Fruit fly (Drosophila melanogaster) whole organism, embryonic: ENCODE results near the gene Dhc36C.

Experiments used
- Adf1 ChIP-seq: fragments of 200-800 bp; sonication (Bioruptor generic); IDR thresholded peaks from 2 replicates; pipeline ENCODE4 v1.3.6; 2022; ENCODE audit warnings: missing biosample characterization, missing genetic modification characterization
- CG1024 ChIP-seq: fragments of 200-800 bp; sonication (Bioruptor generic); IDR thresholded peaks from 2 replicates; pipeline ENCODE4 v1.3.6; 2022; ENCODE audit warnings: missing biosample characterization, missing genetic modification characterization
- CG10321 ChIP-seq: fragments of 200-800 bp; sonication (Bioruptor generic); IDR thresholded peaks from 2 replicates; pipeline ENCODE4 v1.3.6; 2022; ENCODE audit warnings: missing biosample characterization, missing genetic modification characterization
- CG10366 ChIP-seq: fragments of 200-800 bp; sonication (Bioruptor generic); IDR thresholded peaks from 2 replicates; pipeline ENCODE4 v1.3.6; 2022; ENCODE audit warnings: missing biosample characterization, missing genetic modification characterization
- CG10959 ChIP-seq: fragments of 200-800 bp; sonication (Bioruptor generic); IDR thresholded peaks from 2 replicates; pipeline ENCODE4 v1.3.6; 2022; ENCODE audit warnings: missing biosample characterization, missing genetic modification characterization
- CG11247 ChIP-seq: fragments of 200-800 bp; sonication (Bioruptor generic); IDR thresholded peaks from 2 replicates; pipeline ENCODE4 v1.3.6; 2022; ENCODE audit warnings: missing biosample characterization, missing genetic modification characterization
- CG11723 ChIP-seq: fragments of 200-800 bp; sonication (Bioruptor generic); optimal IDR thresholded peaks from 2 replicates; lab custom pipeline; 2017; ENCODE audit warnings: missing biosample characterization, mild to moderate bottlenecking, missing genetic modification characterization
- CG13424 ChIP-seq: fragments of 200-800 bp; sonication (Bioruptor generic); optimal IDR thresholded peaks from 2 replicates; lab custom pipeline; 2019; ENCODE audit warnings: missing biosample characterization, mild to moderate bottlenecking, missing genetic modification characterization, moderate library complexity
- CG2120 ChIP-seq: fragments of 200-800 bp; sonication (Bioruptor generic); optimal IDR thresholded peaks from 3 replicates; lab custom pipeline; 2016; ENCODE audit warnings: missing biosample characterization, missing genetic modification characterization
- CG2889 ChIP-seq: fragments of 200-800 bp; sonication (Bioruptor generic); IDR thresholded peaks from 3 replicates; pipeline ENCODE4 v1.3.6; 2022; ENCODE audit warnings: missing biosample characterization, missing genetic modification characterization
- CG30020 ChIP-seq: fragments of 200-800 bp; optimal IDR thresholded peaks from 2 replicates; lab custom pipeline; 2019; ENCODE audit warnings: missing biosample characterization, mild to moderate bottlenecking, missing genetic modification characterization, moderate library complexity
- CG32532 ChIP-seq: fragments of 200-800 bp; sonication (Bioruptor generic); IDR thresholded peaks from 2 replicates; pipeline ENCODE4 v1.3.6; 2022; ENCODE audit warnings: missing biosample characterization, missing genetic modification characterization
- CG4424 ChIP-seq: fragments of 200-800 bp; sonication (Bioruptor generic); optimal IDR thresholded peaks from 3 replicates; lab custom pipeline; 2016; ENCODE audit warnings: missing biosample characterization, missing genetic modification characterization
- CG6654 ChIP-seq: fragments of 200-800 bp; sonication (Bioruptor generic); optimal IDR thresholded peaks from 2 replicates; lab custom pipeline; 2017; ENCODE audit warnings: missing biosample characterization, mild to moderate bottlenecking, missing genetic modification characterization
- CG8765 ChIP-seq: fragments of 200-800 bp; sonication (Bioruptor generic); IDR thresholded peaks from 2 replicates; pipeline ENCODE4 v1.3.6; 2022; ENCODE audit warnings: missing biosample characterization, missing genetic modification characterization
- CG9727 ChIP-seq: fragments of 200-800 bp; sonication (Bioruptor generic); optimal IDR thresholded peaks from 3 replicates; lab custom pipeline; 2017; ENCODE audit warnings: missing biosample characterization, mild to moderate bottlenecking, missing genetic modification characterization
- CG9876 ChIP-seq: fragments of 200-800 bp; sonication (Bioruptor generic); optimal IDR thresholded peaks from 2 replicates; lab custom pipeline; 2016; ENCODE audit warnings: missing biosample characterization, missing genetic modification characterization
- Chrac-16 ChIP-seq: fragments of 200-800 bp; sonication (Bioruptor generic); optimal IDR thresholded peaks from 3 replicates; lab custom pipeline; 2016; ENCODE audit warnings: missing biosample characterization, missing genetic modification characterization
- D19B ChIP-seq: fragments of 200-800 bp; sonication (Bioruptor generic); optimal IDR thresholded peaks from 2 replicates; lab custom pipeline; 2017; ENCODE audit warnings: missing biosample characterization, mild to moderate bottlenecking, missing genetic modification characterization
- HLH54F ChIP-seq: fragments of 200-800 bp; sonication (Bioruptor generic); optimal IDR thresholded peaks from 3 replicates; lab custom pipeline; 2016; ENCODE audit warnings: missing biosample characterization, missing genetic modification characterization
- Hand ChIP-seq: fragments of 200-800 bp; sonication (Bioruptor generic); optimal IDR thresholded peaks from 2 replicates; lab custom pipeline; 2017; ENCODE audit warnings: mild to moderate bottlenecking, missing biosample characterization, missing genetic modification reagents, missing genetic modification characterization
- HmgD ChIP-seq: fragments of 200-800 bp; sonication (Bioruptor generic); optimal IDR thresholded peaks from 3 replicates; lab custom pipeline; 2016; ENCODE audit warnings: missing biosample characterization, missing genetic modification characterization
- Hr39 ChIP-seq: fragments of >200 bp; optimal IDR thresholded peaks from 2 replicates; lab custom pipeline; 2017
- Jarid2 ChIP-seq: fragments of 200-800 bp; sonication (Bioruptor generic); optimal IDR thresholded peaks from 3 replicates; lab custom pipeline; 2017; ENCODE audit warnings: mild to moderate bottlenecking, missing biosample characterization, missing genetic modification reagents, missing genetic modification characterization
- Lim3 ChIP-seq: fragments of 200-800 bp; sonication (Bioruptor generic); IDR thresholded peaks from 2 replicates; pipeline ENCODE4 v1.3.6; 2022; ENCODE audit warnings: missing biosample characterization, missing genetic modification characterization
- MBD-R2 ChIP-seq: fragments of 200-800 bp; sonication (Bioruptor generic); IDR thresholded peaks from 2 replicates; pipeline ENCODE4 v1.3.6; 2022; ENCODE audit warnings: missing biosample characterization, missing genetic modification characterization
- NK7.1 ChIP-seq: fragments of 200-800 bp; sonication (Bioruptor generic); optimal IDR thresholded peaks from 3 replicates; lab custom pipeline; 2016; ENCODE audit warnings: missing biosample characterization, missing genetic modification characterization
- Nf-YA ChIP-seq: fragments of 200-800 bp; sonication (Bioruptor generic); IDR thresholded peaks from 2 replicates; pipeline ENCODE4 v1.3.6; 2022; ENCODE audit warnings: missing biosample characterization, missing genetic modification characterization
- Nf-YB ChIP-seq: fragments of 200-800 bp; sonication (Bioruptor generic); optimal IDR thresholded peaks from 3 replicates; lab custom pipeline; 2019; ENCODE audit warnings: missing biosample characterization, mild to moderate bottlenecking, missing genetic modification characterization, moderate library complexity
- Nf-YC ChIP-seq: fragments of 200-800 bp; optimal IDR thresholded peaks from 3 replicates; lab custom pipeline; 2019; ENCODE audit warnings: missing biosample characterization, mild to moderate bottlenecking, missing genetic modification characterization, moderate library complexity
- Sox102F ChIP-seq: fragments of 200-800 bp; sonication (Bioruptor generic); optimal IDR thresholded peaks from 2 replicates; lab custom pipeline; 2018; ENCODE audit warnings: missing biosample characterization, mild to moderate bottlenecking, missing genetic modification characterization, moderate library complexity
- TFAM ChIP-seq: fragments of 200-800 bp; sonication (Bioruptor generic); optimal IDR thresholded peaks from 2 replicates; lab custom pipeline; 2017; ENCODE audit warnings: missing biosample characterization, missing genetic modification characterization, inconsistent platforms
- Taf1 ChIP-seq: fragments of 200-800 bp; sonication (Bioruptor generic); IDR thresholded peaks from 2 replicates; pipeline ENCODE4 v1.3.6; 2022; ENCODE audit warnings: missing biosample characterization, missing genetic modification characterization
- Xbp1 ChIP-seq: fragments of 200-800 bp; sonication (Bioruptor generic); optimal IDR thresholded peaks from 3 replicates; lab custom pipeline; 2016; ENCODE audit warnings: missing biosample characterization, mild to moderate bottlenecking, missing genetic modification characterization
- ab ChIP-seq: fragments of 200-800 bp; sonication (Bioruptor generic); optimal IDR thresholded peaks from 2 replicates; lab custom pipeline; 2016; ENCODE audit warnings: missing biosample characterization, missing genetic modification characterization
- ara ChIP-seq: fragments of 200-800 bp; sonication (Bioruptor generic); IDR thresholded peaks from 2 replicates; pipeline ENCODE4 v1.3.6; 2022; ENCODE audit warnings: missing biosample characterization, missing genetic modification characterization
- ase ChIP-seq: fragments of 200-800 bp; sonication (Bioruptor generic); IDR thresholded peaks from 3 replicates; pipeline ENCODE4 v1.3.6; 2022; ENCODE audit warnings: missing biosample characterization, missing genetic modification characterization
- bab2 ChIP-seq: fragments of 200-800 bp; sonication (Bioruptor generic); optimal IDR thresholded peaks from 2 replicates; lab custom pipeline; 2016; ENCODE audit warnings: missing biosample characterization, missing genetic modification characterization
- cas ChIP-seq: fragments of 200-800 bp; sonication (Bioruptor generic); IDR thresholded peaks from 2 replicates; pipeline ENCODE4 v1.3.6; 2022; ENCODE audit warnings: missing biosample characterization, missing genetic modification characterization
- chm ChIP-seq: fragments of 200-800 bp; sonication (Bioruptor generic); IDR thresholded peaks from 2 replicates; pipeline ENCODE4 v1.3.6; 2022; ENCODE audit warnings: missing biosample characterization, missing genetic modification characterization
- crol ChIP-seq: fragments of 200-800 bp; sonication (Bioruptor generic); IDR thresholded peaks from 2 replicates; pipeline ENCODE4 v1.3.6; 2022; ENCODE audit warnings: missing biosample characterization, missing genetic modification characterization
- dm ChIP-seq: fragments of 200-800 bp; sonication (Bioruptor generic); optimal IDR thresholded peaks from 3 replicates; lab custom pipeline; 2016; ENCODE audit warnings: missing biosample characterization, missing genetic modification characterization
- dmrt99B ChIP-seq: fragments of 200-800 bp; sonication (Bioruptor generic); optimal IDR thresholded peaks from 2 replicates; lab custom pipeline; 2018; ENCODE audit warnings: missing biosample characterization, mild to moderate bottlenecking, missing genetic modification characterization, moderate library complexity
- ems ChIP-seq: fragments of 200-800 bp; sonication (Bioruptor generic); optimal IDR thresholded peaks from 3 replicates; lab custom pipeline; 2016; ENCODE audit warnings: missing biosample characterization, missing genetic modification characterization
- fd96Cb ChIP-seq: fragments of 200-800 bp; sonication (Bioruptor generic); optimal IDR thresholded peaks from 2 replicates; lab custom pipeline; 2018; ENCODE audit warnings: missing biosample characterization, mild to moderate bottlenecking, missing genetic modification characterization, moderate library complexity
- hkb ChIP-seq, 2 experiments: fragments of 200-800 bp in 1 of 2; fragments of >200 bp in 1 of 2; sonication (Bioruptor generic) in 1 of 2; IDR thresholded peaks in 1 of 2; optimal IDR thresholded peaks in 1 of 2; 2 replicates each; pipeline versions ENCODE4 v1.3.6 to Lab custom; 2017 to 2022; ENCODE audit warnings: missing biosample characterization in 1 of 2, missing genetic modification characterization in 1 of 2
- nau ChIP-seq: fragments of 200-800 bp; sonication (Bioruptor generic); optimal IDR thresholded peaks from 3 replicates; lab custom pipeline; 2017; ENCODE audit warnings: missing biosample characterization, mild to moderate bottlenecking, missing genetic modification characterization, missing genetic modification reagents
- peb ChIP-seq: fragments of 200-800 bp; sonication (Bioruptor generic); IDR thresholded peaks from 2 replicates; pipeline ENCODE4 v1.3.6; 2022; ENCODE audit warnings: missing biosample characterization, missing genetic modification characterization
- psq ChIP-seq: fragments of 200-800 bp; sonication (Bioruptor generic); optimal IDR thresholded peaks from 2 replicates; lab custom pipeline; 2017; ENCODE audit warnings: missing biosample characterization, missing genetic modification characterization
- yki ChIP-seq: fragments of >200 bp; optimal IDR thresholded peaks from 3 replicates; lab custom pipeline; 2018
- zfh1 ChIP-seq: fragments of 200-800 bp; sonication (Bioruptor generic); IDR thresholded peaks from 3 replicates; pipeline ENCODE4 v1.3.6; 2022; ENCODE audit warnings: missing biosample characterization, missing genetic modification characterization

The Dhc36C gene

DNA sequence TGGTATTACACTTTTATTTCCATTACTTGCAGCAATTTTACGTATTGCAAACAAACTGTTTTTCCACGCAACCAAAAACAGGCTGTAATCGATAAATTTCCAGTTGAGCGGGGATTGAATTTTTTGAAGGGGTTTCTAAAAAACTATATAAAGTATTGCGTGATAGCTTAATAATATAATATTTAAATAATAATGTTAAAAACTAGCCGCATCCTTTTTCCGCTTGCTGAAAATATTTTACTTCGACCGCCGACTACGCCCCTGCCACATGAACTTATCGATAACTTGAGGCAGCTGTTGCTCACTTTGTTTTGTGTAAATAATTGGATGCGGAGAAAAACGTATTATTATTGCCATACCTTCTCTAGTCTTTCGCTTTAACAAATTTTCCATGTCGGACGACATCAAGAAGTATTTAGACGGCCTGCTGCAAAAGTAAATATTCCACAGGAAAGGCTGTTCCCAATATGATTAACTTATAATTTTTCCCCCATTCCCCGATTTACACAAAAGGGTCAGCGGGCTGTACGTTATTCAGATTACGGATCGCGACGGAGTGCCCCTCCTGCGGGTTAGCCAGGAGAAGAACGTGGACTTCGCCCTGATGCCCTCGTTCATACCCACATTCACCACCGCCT is 20.1 kb upstream of the Dhc36C start, which contains the start of the genes fws and Lamtor3 (continued):
- TF ChIP-seq ara (GFP tag; lab: Robert Waterston, UW) (peak; percentile 99), nau (GFP tag; lab: Kevin White, UChicago) (peak; percentile 96), Xbp1 (GFP tag; lab: Kevin White, UChicago) (peak; percentile 98), peb (GFP tag; lab: Robert Waterston, UW) (peak; percentile 98), CG4424 (GFP tag; lab: Kevin White, UChicago) (peak; percentile 96), TFAM (peak; percentile 70), CG11247 (GFP tag; lab: Robert Waterston, UW) (peak; percentile 99), Lim3 (GFP tag; lab: Robert Waterston, UW) (peak; percentile 97), ase (GFP tag; lab: Robert Waterston, UW) (peak; percentile 100), MBD-R2 (GFP tag; lab: Robert Waterston, UW) (peak; percentile 100), CG13424 (tag; lab: Kevin White, UChicago) (peak; percentile 97), CG10959 (GFP tag; lab: Robert Waterston, UW) (peak; percentile 96), yki (lab: Kevin White, UChicago) (no peak), bab2 (GFP tag; lab: Kevin White, UChicago) (peak; percentile 95), ems (GFP tag; lab: Kevin White, UChicago) (peak; percentile 90), CG10321 (GFP tag; lab: Robert Waterston, UW) (peak; percentile 87), D19B (GFP tag; lab: Kevin White, UChicago) (peak; percentile 96), Nf-YC (tag; lab: Kevin White, UChicago) (peak; percentile 68), CG1024 (peak; percentile 95), Nf-YB (GFP tag; lab: Kevin White, UChicago) (peak; percentile 86), dm (GFP tag; lab: Kevin White, UChicago) (peak; percentile 65), NK7.1 (GFP tag; lab: Kevin White, UChicago) (peak; percentile 62), zfh1 (GFP tag; lab: Robert Waterston, UW) (peak; percentile 99), psq (peak; percentile 95), CG9727 (GFP tag; lab: Kevin White, UChicago) (peak; percentile 97), Sox102F (GFP tag; lab: Kevin White, UChicago) (peak; percentile 99), Hand (GFP tag; lab: Kevin White, UChicago) (peak; percentile 92), dmrt99B (tag; lab: Kevin White, UChicago) (peak; percentile 98), CG8765 (peak; percentile 99), CG9876 (GFP tag; lab: Kevin White, UChicago) (peak; percentile 60), Adf1 (GFP tag; lab: Robert Waterston, UW) (peak; percentile 89), CG2120 (GFP tag; lab: Kevin White, UChicago) (peak; percentile 98), chm (GFP tag; lab: Robert Waterston, UW) (peak; percentile 99), hkb (optimal IDR thresholded peaks at IDR 0.05; lab: Kevin White, UChicago) (no peak), hkb (GFP tag; IDR thresholded peaks at IDR 0.05; lab: Robert Waterston, UW) (peak; percentile 99), fd96Cb (tag; lab: Kevin White, UChicago) (peak; percentile 98), Chrac-16 (GFP tag; lab: Kevin White, UChicago) (peak; percentile 97), CG2889 (GFP tag; lab: Robert Waterston, UW) (peak; percentile 99), Hr39 (no peak), CG32532 (GFP tag; lab: Robert Waterston, UW) (peak; percentile 99), CG11723 (GFP tag; lab: Kevin White, UChicago) (peak; percentile 94), CG10366 (GFP tag; lab: Robert Waterston, UW) (peak; percentile 99), crol (GFP tag; lab: Robert Waterston, UW) (peak; percentile 75), HLH54F (peak; percentile 92), Jarid2 (GFP tag; lab: Kevin White, UChicago) (peak; percentile 88), CG30020 (tag; lab: Kevin White, UChicago) (peak; percentile 85), cas (GFP tag; lab: Robert Waterston, UW) (peak; percentile 98), HmgD (no peak), ab (GFP tag; lab: Kevin White, UChicago) (peak; percentile 81), Nf-YA (GFP tag; lab: Robert Waterston, UW) (peak; percentile 97), CG6654 (peak; percentile 91), Taf1 (GFP tag; lab: Robert Waterston, UW) (peak; percentile 99)
